Worm (Caenorhabditis elegans) whole organism, L3 larva: ENCODE results near the gene otpl-6.

ENCODE experiments used
- R02D3.7 ChIP-seq: fragments of 150-350 bp; optimal IDR thresholded peaks from 2 replicates; lab custom pipeline; 2014; ENCODE audit warnings: missing biosample characterization, missing genetic modification characterization
- ZK546.5 ChIP-seq: sonication (generic microtip); optimal IDR thresholded peaks from 2 replicates; lab custom pipeline; 2017; ENCODE audit warnings: missing biosample characterization, missing genetic modification characterization
- aly-2 ChIP-seq: fragments of 150-350 bp; optimal IDR thresholded peaks from 2 replicates; lab custom pipeline; 2014; ENCODE audit warnings: missing biosample characterization, missing genetic modification characterization
- ama-1 ChIP-seq: fragments of 150-350 bp; optimal IDR thresholded peaks from 2 replicates; lab custom pipeline; 2018
- ceh-16 ChIP-seq: sonication (generic microtip); optimal IDR thresholded peaks from 2 replicates; lab custom pipeline; 2017; ENCODE audit warnings: missing biosample characterization, missing genetic modification characterization
- ceh-28 ChIP-seq: fragments of 150-350 bp; optimal IDR thresholded peaks from 2 replicates; lab custom pipeline; 2014; ENCODE audit warnings: missing biosample characterization, missing genetic modification reagents, missing genetic modification characterization
- ceh-82 ChIP-seq: fragments of 150-350 bp; optimal IDR thresholded peaks from 2 replicates; lab custom pipeline; 2014; ENCODE audit warnings: missing biosample characterization, missing genetic modification characterization
- ceh-9 ChIP-seq: sonication (generic microtip); optimal IDR thresholded peaks from 2 replicates; lab custom pipeline; 2018; ENCODE audit warnings: missing biosample characterization, missing genetic modification characterization
- daf-12 ChIP-seq: fragments of 150-350 bp; optimal IDR thresholded peaks from 2 replicates; lab custom pipeline; 2014; ENCODE audit warnings: missing biosample characterization, missing genetic modification reagents, missing genetic modification characterization
- egl-27 ChIP-seq: sonication (generic microtip); optimal IDR thresholded peaks from 4 replicates; lab custom pipeline; 2017; ENCODE audit warnings: missing biosample characterization, missing genetic modification reagents, missing genetic modification characterization
- egl-5 ChIP-seq: fragments of 150-350 bp; optimal IDR thresholded peaks from 2 replicates; lab custom pipeline; 2017; ENCODE audit warnings: missing biosample characterization, missing genetic modification reagents, missing genetic modification characterization, inconsistent platforms
- elt-1 ChIP-seq: fragments of 150-350 bp; optimal IDR thresholded peaks from 2 replicates; lab custom pipeline; 2014; ENCODE audit warnings: missing biosample characterization, missing genetic modification characterization
- elt-2 ChIP-seq: sonication (generic microtip); optimal IDR thresholded peaks from 2 replicates; lab custom pipeline; 2016; ENCODE audit warnings: missing genetic modification reagents, mild to moderate bottlenecking, missing genetic modification characterization, missing compliant biosample characterization
- elt-3 ChIP-seq, 3 experiments: fragments of 150-350 bp in 1 of 3; sonication (generic microtip) in 2 of 3; optimal IDR thresholded peaks; 2 replicates in 2 of 3; 4 replicates in 1 of 3; lab custom pipeline; 2014 to 2017; ENCODE audit warnings: missing biosample characterization in 3 of 3, missing genetic modification characterization in 3 of 3
- eor-1 ChIP-seq, 2 experiments: fragments of 150-350 bp; optimal IDR thresholded peaks; 2 replicates each; lab custom pipeline; 2014 to 2018; ENCODE audit warnings: missing biosample characterization in 2 of 2, missing genetic modification characterization in 2 of 2
- fkh-10 ChIP-seq: sonication (generic microtip); optimal IDR thresholded peaks from 2 replicates; lab custom pipeline; 2017; ENCODE audit warnings: missing biosample characterization, missing genetic modification reagents, missing genetic modification characterization
- fkh-2 ChIP-seq: fragments of 150-350 bp; optimal IDR thresholded peaks from 2 replicates; lab custom pipeline; 2014; ENCODE audit warnings: missing biosample characterization, missing genetic modification reagents, missing genetic modification characterization
- fos-1 ChIP-seq: fragments of 150-350 bp; optimal IDR thresholded peaks from 2 replicates; lab custom pipeline; 2014; ENCODE audit warnings: missing biosample characterization, missing genetic modification characterization
- hmg-11 ChIP-seq: sonication (generic microtip); optimal IDR thresholded peaks from 2 replicates; lab custom pipeline; 2016; ENCODE audit warnings: missing genetic modification characterization, missing compliant biosample characterization
- jun-1 ChIP-seq: fragments of 150-350 bp; optimal IDR thresholded peaks from 2 replicates; lab custom pipeline; 2014; ENCODE audit warnings: missing biosample characterization, missing genetic modification reagents, missing genetic modification characterization
- lin-15B ChIP-seq: fragments of 150-350 bp; optimal IDR thresholded peaks from 2 replicates; lab custom pipeline; 2014; ENCODE audit warnings: missing biosample characterization, missing genetic modification characterization
- lin-39 ChIP-seq: fragments of 150-350 bp; optimal IDR thresholded peaks from 2 replicates; lab custom pipeline; 2018; ENCODE audit warnings: missing biosample characterization, missing genetic modification reagents, missing genetic modification characterization
- lsy-12 ChIP-seq: sonication (generic microtip); optimal IDR thresholded peaks from 2 replicates; lab custom pipeline; 2016; ENCODE audit warnings: mild to moderate bottlenecking, missing genetic modification characterization, missing compliant biosample characterization
- mdl-1 ChIP-seq: fragments of 150-350 bp; optimal IDR thresholded peaks from 2 replicates; lab custom pipeline; 2014; ENCODE audit warnings: missing biosample characterization, missing genetic modification characterization
- mml-1 ChIP-seq: fragments of 150-350 bp; sonication (generic microtip); optimal IDR thresholded peaks from 3 replicates; lab custom pipeline; 2014; ENCODE audit warnings: missing biosample characterization, missing genetic modification characterization
- nfya-1 ChIP-seq: sonication (generic microtip); optimal IDR thresholded peaks from 2 replicates; lab custom pipeline; 2017; ENCODE audit warnings: missing genetic modification characterization, mild to moderate bottlenecking, missing compliant biosample characterization, antibody characterized with exemption, moderate library complexity; ENCODE audit not compliant: insufficient read depth
- nhr-11 ChIP-seq: fragments of 150-350 bp; optimal IDR thresholded peaks from 2 replicates; lab custom pipeline; 2014; ENCODE audit warnings: missing biosample characterization, missing genetic modification characterization
- nhr-12 ChIP-seq: fragments of 150-350 bp; optimal IDR thresholded peaks from 2 replicates; lab custom pipeline; 2014; ENCODE audit warnings: missing biosample characterization, missing genetic modification characterization
- nhr-23 ChIP-seq: fragments of 150-350 bp; optimal IDR thresholded peaks from 2 replicates; lab custom pipeline; 2014; ENCODE audit warnings: missing biosample characterization, missing genetic modification reagents, missing genetic modification characterization
- nhr-237 ChIP-seq: fragments of 150-350 bp; optimal IDR thresholded peaks from 2 replicates; lab custom pipeline; 2014; ENCODE audit warnings: missing biosample characterization, missing genetic modification characterization
- nhr-25 ChIP-seq: sonication (generic microtip); optimal IDR thresholded peaks from 2 replicates; lab custom pipeline; 2017; ENCODE audit warnings: missing biosample characterization, missing genetic modification characterization
- nhr-28 ChIP-seq: fragments of 150-350 bp; optimal IDR thresholded peaks from 2 replicates; lab custom pipeline; 2014; ENCODE audit warnings: missing biosample characterization, missing genetic modification characterization
- nhr-43 ChIP-seq: sonication (generic microtip); optimal IDR thresholded peaks from 2 replicates; lab custom pipeline; 2016; ENCODE audit warnings: mild to moderate bottlenecking, missing genetic modification characterization, missing compliant biosample characterization; ENCODE audit not compliant: poor library complexity, severe bottlenecking
- nhr-67 ChIP-seq: fragments of 150-350 bp; optimal IDR thresholded peaks from 2 replicates; lab custom pipeline; 2014; ENCODE audit warnings: missing biosample characterization, missing genetic modification characterization
- nhr-76 ChIP-seq: fragments of 150-350 bp; sonication (generic microtip); optimal IDR thresholded peaks from 5 replicates; lab custom pipeline; 2014; ENCODE audit warnings: missing biosample characterization, missing genetic modification characterization
- nhr-77 ChIP-seq: fragments of 150-350 bp; optimal IDR thresholded peaks from 2 replicates; lab custom pipeline; 2014; ENCODE audit warnings: missing biosample characterization, missing genetic modification characterization
- pha-4 ChIP-seq: fragments of 150-350 bp; optimal IDR thresholded peaks from 2 replicates; lab custom pipeline; 2014; ENCODE audit warnings: missing biosample characterization, missing genetic modification reagents, missing genetic modification characterization
- pqm-1 ChIP-seq: fragments of 150-350 bp; optimal IDR thresholded peaks from 2 replicates; lab custom pipeline; 2017; ENCODE audit warnings: missing biosample characterization, missing genetic modification characterization, inconsistent platforms
- sea-2 ChIP-seq: fragments of 150-350 bp; sonication (generic microtip); optimal IDR thresholded peaks from 4 replicates; lab custom pipeline; 2014; ENCODE audit warnings: missing biosample characterization, missing genetic modification reagents, missing genetic modification characterization
- skn-1 ChIP-seq: fragments of 150-350 bp; optimal IDR thresholded peaks from 2 replicates; lab custom pipeline; 2014; ENCODE audit warnings: missing biosample characterization, missing genetic modification characterization
- snpc-4 ChIP-seq: fragments of 150-350 bp; optimal IDR thresholded peaks from 2 replicates; lab custom pipeline; 2014; ENCODE audit warnings: missing biosample characterization, missing genetic modification characterization
- tbx-2 ChIP-seq: sonication (generic microtip); optimal IDR thresholded peaks from 2 replicates; lab custom pipeline; 2016; ENCODE audit warnings: mild to moderate bottlenecking, missing genetic modification characterization, missing compliant biosample characterization
- unc-39 ChIP-seq: sonication (generic microtip); optimal IDR thresholded peaks from 4 replicates; lab custom pipeline; 2017; ENCODE audit warnings: missing biosample characterization, missing genetic modification characterization
- unc-62 ChIP-seq: fragments of 150-350 bp; sonication (generic microtip); optimal IDR thresholded peaks from 4 replicates; lab custom pipeline; 2014; ENCODE audit warnings: missing biosample characterization, missing genetic modification reagents, missing genetic modification characterization
- zag-1 ChIP-seq: fragments of 150-350 bp; optimal IDR thresholded peaks from 2 replicates; lab custom pipeline; 2014; ENCODE audit warnings: missing biosample characterization, missing genetic modification characterization
- ztf-11 ChIP-seq: fragments of 150-350 bp; optimal IDR thresholded peaks from 2 replicates; lab custom pipeline; 2014; ENCODE audit warnings: missing biosample characterization, missing genetic modification characterization
- ztf-4 ChIP-seq: fragments of 150-350 bp; optimal IDR thresholded peaks from 2 replicates; lab custom pipeline; 2014; ENCODE audit warnings: missing biosample characterization, missing genetic modification characterization

otpl-6 gene

DNA sequence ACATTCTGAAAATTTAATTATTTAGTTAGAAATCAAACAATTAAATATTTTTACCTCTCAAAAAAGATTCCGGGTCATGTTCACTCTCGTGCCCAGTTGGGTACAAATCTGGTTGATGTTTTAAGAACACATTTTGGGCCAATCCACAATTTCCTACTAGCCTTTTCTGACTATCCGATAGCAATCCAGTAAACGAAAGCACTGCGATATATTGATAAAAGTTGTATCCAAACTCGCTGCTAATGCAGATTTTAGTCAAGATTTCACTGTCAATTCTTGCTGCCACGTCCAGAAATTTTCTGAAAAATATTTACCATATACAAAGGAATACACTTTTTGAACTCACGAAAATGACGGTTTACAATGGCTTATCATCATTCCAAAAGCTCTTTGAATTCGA is 43.3 kb downstream of the otpl-6 start:
- no peak for TF ChIP-seq nhr-25 (tag; lab: Kevin White, UChicago)
- no peak for TF ChIP-seq nhr-28 (tag; lab: Kevin White, UChicago)
- TF ChIP-seq nhr-77 (tag; lab: Kevin White, UChicago) = no peak
- TF ChIP-seq tbx-2 (tag; lab: Kevin White, UChicago) = no peak
- TF ChIP-seq egl-5 (tag; lab: Kevin White, UChicago) = no peak
- TF ChIP-seq skn-1 = no peak
- TF ChIP-seq ztf-4 (tag; lab: Kevin White, UChicago) = no peak

DNA sequence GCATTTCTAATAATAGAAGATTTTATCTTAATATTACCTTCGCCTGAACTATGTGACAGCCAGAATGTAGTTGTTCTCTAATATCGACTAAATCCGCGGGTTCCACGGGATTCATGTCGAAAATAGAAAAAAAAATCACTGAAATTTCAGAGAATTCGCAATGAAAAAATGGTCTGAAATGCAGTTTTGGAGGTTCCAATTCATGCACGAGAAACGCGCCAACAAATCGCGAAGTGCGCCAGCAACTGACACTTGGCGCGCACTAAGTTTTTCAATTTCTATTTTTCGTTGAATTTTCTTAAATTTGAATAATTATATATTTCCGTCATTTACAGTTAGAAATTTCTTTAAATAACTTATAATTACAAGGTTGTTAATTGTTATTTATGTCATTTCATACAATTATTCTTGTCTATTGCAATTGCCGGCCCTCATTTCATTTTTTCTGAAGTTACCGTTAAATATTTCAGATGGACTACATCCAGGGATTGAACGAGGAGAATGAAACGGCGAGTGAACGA is 44.0 kb downstream of the otpl-6 start, which contains the start of the genes F25G6.9 and symk-1:
Gene F25G6.9 (minus strand): TSS at position 160 of the 521 bp plus-strand sequence.
Gene symk-1 (plus strand): TSS at position 471 of the 521 bp plus-strand sequence.
- no peak for TF ChIP-seq nhr-11 (tag; lab: Kevin White, UChicago)
- TF ChIP-seq nhr-77 (tag; lab: Kevin White, UChicago) = no peak
- TF ChIP-seq unc-39 (tag; lab: Kevin White, UChicago) = no peak
- TF ChIP-seq egl-27 (tag; lab: Kevin White, UChicago) = no peak
- no peak for TF ChIP-seq daf-12 (tag; lab: Kevin White, UChicago)
- TF ChIP-seq ceh-82 (tag; lab: Kevin White, UChicago) = no peak
- no peak for TF ChIP-seq ceh-28
- no peak for TF ChIP-seq fos-1
- TF ChIP-seq elt-1 (tag; lab: Kevin White, UChicago) = no peak
- TF ChIP-seq nhr-76 (tag; lab: Kevin White, UChicago) = no peak
- TF ChIP-seq ceh-16 (tag; lab: Kevin White, UChicago) = no peak
- no peak for TF ChIP-seq ztf-4 (tag; lab: Kevin White, UChicago)
- no peak for TF ChIP-seq eor-1 (tag; optimal IDR thresholded peaks at IDR 0.05; lab: Kevin White, UChicago)
- no peak for TF ChIP-seq nhr-28 (tag; lab: Kevin White, UChicago)
- TF ChIP-seq nhr-23 (tag; lab: Kevin White, UChicago) = peak; percentile 34
- no peak for TF ChIP-seq mdl-1 (tag; lab: Kevin White, UChicago)
- TF ChIP-seq tbx-2 (tag; lab: Kevin White, UChicago) = peak; percentile 50
- TF ChIP-seq nhr-237 (tag; lab: Kevin White, UChicago) = no peak
- no peak for TF ChIP-seq sea-2 (GFP tag; lab: Kevin White, UChicago)
- TF ChIP-seq egl-5 (tag; lab: Kevin White, UChicago) = no peak
- TF ChIP-seq unc-62 (GFP tag; lab: Kevin White, UChicago) = no peak
- TF ChIP-seq hmg-11 (tag; lab: Kevin White, UChicago) = peak; percentile 68
- peak; percentile 32 for TF ChIP-seq lsy-12 (tag; lab: Kevin White, UChicago)
- TF ChIP-seq fkh-10 (GFP tag; lab: Kevin White, UChicago) = no peak
- no peak for TF ChIP-seq nhr-67 (tag; lab: Kevin White, UChicago)
- TF ChIP-seq elt-2 (tag; lab: Kevin White, UChicago) = peak; percentile 38
- TF ChIP-seq nhr-12 (tag; lab: Kevin White, UChicago) = no peak
- no peak for TF ChIP-seq elt-3 (tag; optimal IDR thresholded peaks at IDR 0.05; lab: Kevin White, UChicago)
- TF ChIP-seq pha-4 = no peak
- peak; percentile 5 for TF ChIP-seq R02D3.7 (tag; lab: Kevin White, UChicago)
- no peak for TF ChIP-seq aly-2 (tag; lab: Kevin White, UChicago)
- peak; percentile 64 for TF ChIP-seq snpc-4 (tag; lab: Kevin White, UChicago)
- no peak for TF ChIP-seq nhr-25 (tag; lab: Kevin White, UChicago)
- no peak for TF ChIP-seq ama-1 (lab: Kevin White, UChicago)
- no peak for TF ChIP-seq fkh-2
- peak; percentile 68 for TF ChIP-seq nfya-1 (tag; lab: Kevin White, UChicago)
- TF ChIP-seq nhr-43 (tag; lab: Kevin White, UChicago) = no peak
- no peak for TF ChIP-seq ztf-11 (tag; lab: Kevin White, UChicago)
- no peak for TF ChIP-seq mml-1 (tag; lab: Kevin White, UChicago)
- no peak for TF ChIP-seq zag-1 (tag; lab: Kevin White, UChicago)
- TF ChIP-seq ceh-9 (tag; lab: Kevin White, UChicago) = no peak
- peak; percentile 54 for TF ChIP-seq lin-15B (tag; lab: Kevin White, UChicago)
- peak; percentile 10 for TF ChIP-seq skn-1
- peak; percentile 26 for TF ChIP-seq pqm-1
- TF ChIP-seq jun-1 = no peak
- no peak for TF ChIP-seq lin-39 (tag; lab: Kevin White, UChicago)
- no peak for TF ChIP-seq ZK546.5 (tag; lab: Kevin White, UChicago)
